Fruit fly (Drosophila melanogaster) whole organism, embryonic: ENCODE data around the gene shv.
A peak's percentile ranks its signal among the peaks of the same experiment; 100 is the strongest.

ENCODE experiments used
- CG10321 ChIP-seq: fragments of 200-800 bp; sonication (Bioruptor generic); IDR thresholded peaks from 2 replicates; pipeline ENCODE4 v1.3.6; 2022; ENCODE audit warnings: missing biosample characterization, missing genetic modification characterization
- CG10431 ChIP-seq: fragments of 200-800 bp; sonication (Bioruptor generic); optimal IDR thresholded peaks from 3 replicates; lab custom pipeline; 2018; ENCODE audit warnings: missing biosample characterization, mild to moderate bottlenecking, missing genetic modification characterization
- CG12299 ChIP-seq: fragments of 200-800 bp; sonication (Bioruptor generic); optimal IDR thresholded peaks from 2 replicates; lab custom pipeline; 2018; ENCODE audit warnings: missing biosample characterization, mild to moderate bottlenecking, missing genetic modification characterization
- CG12744 ChIP-seq: fragments of 200-800 bp; sonication (Bioruptor generic); optimal IDR thresholded peaks from 2 replicates; lab custom pipeline; 2016; ENCODE audit warnings: missing biosample characterization, missing genetic modification characterization
- CG13775 ChIP-seq: fragments of 200-800 bp; sonication (Bioruptor generic); optimal IDR thresholded peaks from 3 replicates; lab custom pipeline; 2017; ENCODE audit warnings: missing biosample characterization, mild to moderate bottlenecking, missing genetic modification characterization
- CG13894 ChIP-seq: fragments of 200-800 bp; sonication (Bioruptor generic); optimal IDR thresholded peaks from 3 replicates; lab custom pipeline; 2018; ENCODE audit warnings: missing biosample characterization, mild to moderate bottlenecking, missing genetic modification characterization, moderate library complexity
- CG14860 ChIP-seq: fragments of 200-800 bp; sonication (Bioruptor generic); IDR thresholded peaks from 3 replicates; pipeline ENCODE4 v1.3.6; 2022; ENCODE audit warnings: missing biosample characterization, missing genetic modification characterization; ENCODE audit not compliant: partially characterized antibody
- CG1529 ChIP-seq: fragments of 200-800 bp; sonication (Bioruptor generic); optimal IDR thresholded peaks from 3 replicates; lab custom pipeline; 2018; ENCODE audit warnings: missing biosample characterization, missing genetic modification characterization
- CG17186 ChIP-seq: fragments of 200-800 bp; sonication (Bioruptor generic); optimal IDR thresholded peaks from 3 replicates; lab custom pipeline; 2017; ENCODE audit warnings: missing biosample characterization, missing genetic modification reagents, missing genetic modification characterization
- CG30020 ChIP-seq: fragments of 200-800 bp; optimal IDR thresholded peaks from 2 replicates; lab custom pipeline; 2019; ENCODE audit warnings: missing biosample characterization, mild to moderate bottlenecking, missing genetic modification characterization, moderate library complexity
- CG31224 ChIP-seq: fragments of 200-800 bp; sonication (Bioruptor generic); IDR thresholded peaks from 2 replicates; pipeline ENCODE4 v1.3.6; 2022; ENCODE audit warnings: missing biosample characterization, missing genetic modification characterization
- CG3838 ChIP-seq: fragments of 200-800 bp; sonication (Bioruptor generic); optimal IDR thresholded peaks from 3 replicates; lab custom pipeline; 2016; ENCODE audit warnings: missing biosample characterization, missing genetic modification characterization
- CG4404 ChIP-seq: fragments of 200-800 bp; sonication (Bioruptor generic); IDR thresholded peaks from 2 replicates; pipeline ENCODE4 v1.3.6; 2022; ENCODE audit warnings: missing biosample characterization, missing genetic modification characterization
- CG5953 ChIP-seq: fragments of 200-800 bp; sonication (Bioruptor generic); IDR thresholded peaks from 2 replicates; pipeline ENCODE4 v1.3.6; 2022; ENCODE audit warnings: missing biosample characterization, missing genetic modification characterization
- CG6813 ChIP-seq: fragments of 200-800 bp; sonication (Bioruptor generic); optimal IDR thresholded peaks from 2 replicates; lab custom pipeline; 2017; ENCODE audit warnings: missing biosample characterization, missing genetic modification characterization, mild to moderate bottlenecking, moderate library complexity, missing genetic modification reagents
- Dbx ChIP-seq: fragments of 200-800 bp; sonication (Bioruptor generic); IDR thresholded peaks from 3 replicates; pipeline ENCODE4 v1.3.6; 2022; ENCODE audit warnings: missing biosample characterization, missing genetic modification characterization
- GATAe ChIP-seq: fragments of 200-800 bp; sonication (Bioruptor generic); conservative IDR thresholded peaks from 2 replicates; pipeline ENCODE4 v1.3.6; 2022; ENCODE audit warnings: missing biosample characterization, missing genetic modification characterization
- HmgD ChIP-seq: fragments of 200-800 bp; sonication (Bioruptor generic); optimal IDR thresholded peaks from 3 replicates; lab custom pipeline; 2016; ENCODE audit warnings: missing biosample characterization, missing genetic modification characterization
- Med ChIP-seq: fragments of 200-800 bp; sonication (Bioruptor generic); peaks from one replicate; lab custom pipeline; 2016; ENCODE audit warnings: missing biosample characterization, missing genetic modification characterization, mild to moderate bottlenecking, inconsistent platforms, moderate library complexity
- Myb ChIP-seq: fragments of 200-800 bp; sonication (Bioruptor generic); optimal IDR thresholded peaks from 2 replicates; lab custom pipeline; 2016; ENCODE audit warnings: missing biosample characterization, missing genetic modification characterization
- NFAT ChIP-seq: fragments of 200-800 bp; sonication (Bioruptor generic); IDR thresholded peaks from 2 replicates; pipeline ENCODE4 v1.3.6; 2022; ENCODE audit warnings: missing biosample characterization, missing genetic modification characterization
- Rx ChIP-seq: fragments of 200-800 bp; sonication (Bioruptor generic); IDR thresholded peaks from 2 replicates; pipeline ENCODE4 v1.3.6; 2022; ENCODE audit warnings: missing biosample characterization, missing genetic modification characterization
- Sry-β ChIP-seq: fragments of 200-800 bp; sonication (Bioruptor generic); optimal IDR thresholded peaks from 2 replicates; lab custom pipeline; 2018; ENCODE audit warnings: missing biosample characterization, mild to moderate bottlenecking, missing genetic modification characterization, moderate library complexity
- Tbp ChIP-seq: fragments of >200 bp; optimal IDR thresholded peaks from 2 replicates; lab custom pipeline; 2018; ENCODE audit warnings: missing biosample characterization, missing genetic modification characterization
- ac ChIP-seq: fragments of 200-800 bp; sonication (Bioruptor generic); optimal IDR thresholded peaks from 3 replicates; lab custom pipeline; 2017; ENCODE audit warnings: missing biosample characterization, mild to moderate bottlenecking, missing genetic modification characterization
- ap ChIP-seq: fragments of 200-800 bp; sonication (Bioruptor generic); IDR thresholded peaks from 2 replicates; pipeline ENCODE4 v1.3.6; 2022; ENCODE audit warnings: missing biosample characterization, missing genetic modification characterization
- bsh ChIP-seq, 2 experiments: fragments of 200-800 bp; sonication (Bioruptor generic); optimal IDR thresholded peaks; 2 replicates each; lab custom pipeline; 2017 to 2018; ENCODE audit warnings: mild to moderate bottlenecking in 2 of 2, missing biosample characterization in 2 of 2, missing genetic modification characterization in 2 of 2, moderate library complexity in 1 of 2
- chinmo ChIP-seq: fragments of 200-800 bp; sonication (Bioruptor generic); IDR thresholded peaks from 4 replicates; pipeline ENCODE4 v1.3.6; 2022; ENCODE audit warnings: missing biosample characterization, missing genetic modification characterization; ENCODE audit not compliant: partially characterized antibody
- dimm ChIP-seq: fragments of 200-800 bp; sonication (Bioruptor generic); IDR thresholded peaks from 2 replicates; pipeline ENCODE4 v1.3.6; 2022; ENCODE audit warnings: missing biosample characterization, missing genetic modification characterization
- exex ChIP-seq: fragments of 200-800 bp; sonication (Bioruptor generic); optimal IDR thresholded peaks from 4 replicates; lab custom pipeline; 2018; ENCODE audit warnings: missing biosample characterization, mild to moderate bottlenecking, missing genetic modification characterization, moderate library complexity
- fd64A ChIP-seq: fragments of 200-800 bp; sonication (Bioruptor generic); optimal IDR thresholded peaks from 3 replicates; lab custom pipeline; 2018; ENCODE audit warnings: missing biosample characterization, mild to moderate bottlenecking, missing genetic modification characterization
- fd96Cb ChIP-seq: fragments of 200-800 bp; sonication (Bioruptor generic); optimal IDR thresholded peaks from 2 replicates; lab custom pipeline; 2018; ENCODE audit warnings: missing biosample characterization, mild to moderate bottlenecking, missing genetic modification characterization, moderate library complexity
- gsb ChIP-seq: fragments of 200-800 bp; sonication (Bioruptor generic); IDR thresholded peaks from 2 replicates; pipeline ENCODE4 v1.3.6; 2022; ENCODE audit warnings: missing biosample characterization, missing genetic modification characterization
- ham ChIP-seq: fragments of 200-800 bp; sonication (Bioruptor generic); IDR thresholded peaks from 2 replicates; pipeline ENCODE4 v1.3.6; 2022; ENCODE audit warnings: missing biosample characterization, missing genetic modification characterization
- lilli ChIP-seq: fragments of 200-800 bp; sonication (Bioruptor generic); optimal IDR thresholded peaks from 3 replicates; lab custom pipeline; 2016; ENCODE audit warnings: missing biosample characterization, missing genetic modification characterization
- lov ChIP-seq, 2 experiments: fragments of 200-800 bp in 1 of 2; fragments of >200 bp in 1 of 2; sonication (Bioruptor generic) in 1 of 2; IDR thresholded peaks in 1 of 2; optimal IDR thresholded peaks in 1 of 2; 2 replicates in 1 of 2; 3 replicates in 1 of 2; pipeline versions ENCODE4 v1.3.6 to Lab custom; 2017 to 2022; ENCODE audit warnings: missing biosample characterization in 1 of 2, missing genetic modification characterization in 1 of 2
- mirr ChIP-seq: fragments of 200-800 bp; sonication (Bioruptor generic); optimal IDR thresholded peaks from 3 replicates; lab custom pipeline; 2018; ENCODE audit warnings: missing biosample characterization, mild to moderate bottlenecking, missing genetic modification characterization
- nmo ChIP-seq: fragments of 200-800 bp; sonication (Bioruptor generic); optimal IDR thresholded peaks from 2 replicates; lab custom pipeline; 2018; ENCODE audit warnings: missing biosample characterization, mild to moderate bottlenecking, missing genetic modification characterization, moderate library complexity
- otp ChIP-seq: fragments of 200-800 bp; sonication (Bioruptor generic); IDR thresholded peaks from 3 replicates; pipeline ENCODE4, ENCODE4 v1.3.6; 2022; ENCODE audit warnings: missing biosample characterization, missing genetic modification characterization
- pzg ChIP-seq: fragments of 200-800 bp; sonication (Bioruptor generic); optimal IDR thresholded peaks from 3 replicates; lab custom pipeline; 2018; ENCODE audit warnings: missing biosample characterization, mild to moderate bottlenecking, missing genetic modification characterization, moderate library complexity
- ro ChIP-seq: fragments of 200-800 bp; sonication (Bioruptor generic); IDR thresholded peaks from 2 replicates; pipeline ENCODE4 v1.3.6; 2022; ENCODE audit warnings: missing biosample characterization, missing genetic modification characterization
- row ChIP-seq: fragments of 200-800 bp; sonication (Bioruptor generic); IDR thresholded peaks from 3 replicates; pipeline ENCODE4 v1.3.6; 2022; ENCODE audit warnings: missing biosample characterization, missing genetic modification characterization
- schlank ChIP-seq: fragments of 200-800 bp; sonication (Bioruptor generic); optimal IDR thresholded peaks from 2 replicates; lab custom pipeline; 2018; ENCODE audit warnings: missing biosample characterization, mild to moderate bottlenecking, missing genetic modification characterization
- sens ChIP-seq: fragments of 200-800 bp; sonication (Bioruptor generic); peaks from one replicate; lab custom pipeline; 2016; ENCODE audit warnings: missing biosample characterization, missing genetic modification characterization
- sr ChIP-seq: fragments of 200-800 bp; sonication (Bioruptor generic); IDR thresholded peaks from 3 replicates; pipeline ENCODE4 v1.3.6; 2022; ENCODE audit warnings: missing biosample characterization, missing genetic modification characterization
- stc ChIP-seq: fragments of 200-800 bp; sonication (Bioruptor generic); IDR thresholded peaks from 2 replicates; pipeline ENCODE4 v1.3.6; 2022; ENCODE audit warnings: missing biosample characterization, missing genetic modification characterization
- sug ChIP-seq: fragments of 200-800 bp; optimal IDR thresholded peaks from 2 replicates; lab custom pipeline; 2019; ENCODE audit warnings: missing biosample characterization, mild to moderate bottlenecking, missing genetic modification characterization, moderate library complexity
- tll ChIP-seq, 2 experiments: fragments of 200-800 bp in 1 of 2; fragments of >200 bp in 1 of 2; sonication (Bioruptor generic) in 1 of 2; optimal IDR thresholded peaks; 2 replicates each; lab custom pipeline; 2017 to 2019; ENCODE audit warnings: missing biosample characterization in 2 of 2, missing genetic modification characterization in 2 of 2, mild to moderate bottlenecking in 1 of 2, moderate library complexity in 1 of 2
- unpg ChIP-seq: fragments of 200-800 bp; sonication (Bioruptor generic); optimal IDR thresholded peaks from 3 replicates; lab custom pipeline; 2018; ENCODE audit warnings: missing biosample characterization, mild to moderate bottlenecking, missing genetic modification characterization, moderate library complexity

shv gene

DNA sequence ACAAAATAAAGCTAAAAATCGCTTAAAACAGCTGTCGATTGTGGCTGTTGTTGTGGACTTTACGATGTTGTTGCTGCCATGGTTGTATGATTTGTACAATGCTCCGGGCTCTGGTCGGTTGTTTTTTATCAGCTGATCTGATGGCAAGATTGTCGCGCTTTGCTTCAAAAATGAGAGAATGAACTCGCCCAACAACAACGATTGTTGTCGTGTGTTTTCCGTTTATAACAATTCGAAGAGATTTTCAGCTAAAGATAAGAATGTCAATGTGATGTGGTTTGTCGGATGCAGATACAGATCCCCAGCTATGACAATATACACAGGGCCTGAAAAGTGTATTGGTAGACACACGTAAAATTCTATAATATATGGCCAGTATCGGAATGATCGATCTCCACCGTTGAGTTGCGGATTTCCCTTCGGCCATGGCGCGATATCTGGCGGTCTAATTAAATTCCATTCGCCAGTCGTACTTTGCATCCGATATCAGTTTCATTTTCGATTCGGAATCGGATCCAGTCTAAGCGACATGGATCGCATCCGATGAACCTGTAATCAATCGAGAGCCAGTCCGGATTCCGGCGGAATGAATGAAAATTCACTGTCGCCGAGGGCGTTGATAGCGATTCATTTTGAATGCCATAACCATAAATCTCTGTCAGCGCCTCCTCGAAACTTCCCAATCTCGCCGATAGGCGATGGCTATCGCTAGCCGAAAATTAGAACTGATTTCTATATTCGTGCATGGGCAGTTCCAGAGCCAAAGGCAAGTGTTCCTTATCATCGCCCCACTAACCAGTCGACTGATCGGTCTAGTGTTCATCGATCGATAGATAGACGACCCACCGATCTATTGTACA lies 42.7 kb downstream of the shv start (continued):
- TF ChIP-seq CG31224 (GFP tag; lab: Robert Waterston, UW), result no peak
- no peak for TF ChIP-seq sr (GFP tag; lab: Robert Waterston, UW)
- TF ChIP-seq CG6813 (GFP tag; lab: Kevin White, UChicago), result no peak
- no peak for TF ChIP-seq CG17186 (GFP tag; lab: Kevin White, UChicago)
- TF ChIP-seq ap (GFP tag; lab: Robert Waterston, UW), result no peak
- no peak for TF ChIP-seq nmo (GFP tag; lab: Kevin White, UChicago)
- TF ChIP-seq CG13775, result no peak
- TF ChIP-seq CG5953 (GFP tag; lab: Robert Waterston, UW), result no peak
- peak; percentile 81 for TF ChIP-seq exex (tag; lab: Kevin White, UChicago)
- peak; percentile 29 for TF ChIP-seq Med
- TF ChIP-seq CG30020, result no peak
- TF ChIP-seq CG3838 (GFP tag; lab: Kevin White, UChicago), result no peak
- TF ChIP-seq tll (GFP tag; optimal IDR thresholded peaks at IDR 0.05; lab: Kevin White, UChicago), result no peak
- no peak for TF ChIP-seq CG13894 (tag; lab: Kevin White, UChicago)
- TF ChIP-seq ac, result no peak
- no peak for TF ChIP-seq CG12299 (tag; lab: Kevin White, UChicago)
- no peak for TF ChIP-seq NFAT (GFP tag; lab: Robert Waterston, UW)
- TF ChIP-seq schlank (tag; lab: Kevin White, UChicago), result no peak
- TF ChIP-seq Rx, result no peak
- TF ChIP-seq chinmo (GFP tag; lab: Robert Waterston, UW), result peak; percentile 51; the same call in 1 of the 4 replicates
- TF ChIP-seq pzg (GFP tag; lab: Kevin White, UChicago), result no peak
- no peak for TF ChIP-seq Dbx (GFP tag; lab: Robert Waterston, UW)
- no peak for TF ChIP-seq HmgD
- TF ChIP-seq lov (optimal IDR thresholded peaks at IDR 0.05; lab: Kevin White, UChicago), result no peak
- no peak for TF ChIP-seq lov (GFP tag; IDR thresholded peaks at IDR 0.05; lab: Robert Waterston, UW)
- TF ChIP-seq sens (GFP tag; lab: Kevin White, UChicago), result peak; percentile 15
- TF ChIP-seq GATAe (GFP tag; lab: Robert Waterston, UW), result peak; percentile 57; the same call in 1 of the 2 replicates
- no peak for TF ChIP-seq fd96Cb (tag; lab: Kevin White, UChicago)
- TF ChIP-seq Sry-β (GFP tag; lab: Kevin White, UChicago), result no peak
- TF ChIP-seq fd64A (GFP tag; lab: Kevin White, UChicago), result no peak
- no peak for TF ChIP-seq row (GFP tag; lab: Robert Waterston, UW)
- TF ChIP-seq ham (GFP tag; lab: Robert Waterston, UW), result no peak
- TF ChIP-seq CG14860 (GFP tag; lab: Robert Waterston, UW), result no peak
- TF ChIP-seq CG1529 (GFP tag; lab: Kevin White, UChicago), result no peak
- TF ChIP-seq stc (GFP tag; lab: Robert Waterston, UW), result no peak
- TF ChIP-seq Myb (GFP tag; lab: Kevin White, UChicago), result no peak
- TF ChIP-seq dimm (GFP tag; lab: Robert Waterston, UW), result no peak
- no peak for TF ChIP-seq CG10321
- no peak; the same call in 2 of the 3 replicates for TF ChIP-seq otp
- TF ChIP-seq mirr (GFP tag; lab: Kevin White, UChicago), result peak; percentile 40
- TF ChIP-seq gsb (GFP tag; lab: Robert Waterston, UW), result no peak
- no peak for TF ChIP-seq lilli (GFP tag; lab: Kevin White, UChicago)
- TF ChIP-seq CG12744 (GFP tag; lab: Kevin White, UChicago), result no peak
- no peak for TF ChIP-seq CG4404 (GFP tag; lab: Robert Waterston, UW)
- no peak for TF ChIP-seq ro (GFP tag; lab: Robert Waterston, UW)
- TF ChIP-seq unpg (GFP tag; lab: Kevin White, UChicago), result no peak
- no peak for TF ChIP-seq Tbp (GFP tag; lab: Kevin White, UChicago)
- no peak for TF ChIP-seq bsh (GFP tag; optimal IDR thresholded peaks at IDR 0.05; lab: Kevin White, UChicago)
- no peak for TF ChIP-seq CG10431 (GFP tag; lab: Kevin White, UChicago)
- peak; percentile 71 for TF ChIP-seq sug (tag; lab: Kevin White, UChicago)
